Worm (Caenorhabditis elegans) whole organism, dauer: ENCODE measurements around the gene ZK1307.3.

Experiments
- unc-62 ChIP-seq: sonication (generic microtip); optimal IDR thresholded peaks from 2 replicates; lab custom pipeline; 2017; ENCODE audit warnings: missing biosample characterization, missing genetic modification reagents, missing genetic modification characterization

Gene ZK1307.3

ce11 chrII:9625930-9626329 lies 26.9 kb downstream of the ZK1307.3 start:
- TF ChIP-seq unc-62 (GFP tag; lab: Kevin White, UChicago) = no peak

ce11 chrII:9624110-9624695 lies 28.6 kb downstream of the ZK1307.3 start, which contains the start of the genes dnj-20 and ZK1307.8:
Gene dnj-20, minus strand, starts transcription at chrII:9624176.
Gene ZK1307.8, plus strand, starts transcription at chrII:9624613.
- TF ChIP-seq unc-62 (GFP tag; lab: Kevin White, UChicago) = no peak

DNA sequence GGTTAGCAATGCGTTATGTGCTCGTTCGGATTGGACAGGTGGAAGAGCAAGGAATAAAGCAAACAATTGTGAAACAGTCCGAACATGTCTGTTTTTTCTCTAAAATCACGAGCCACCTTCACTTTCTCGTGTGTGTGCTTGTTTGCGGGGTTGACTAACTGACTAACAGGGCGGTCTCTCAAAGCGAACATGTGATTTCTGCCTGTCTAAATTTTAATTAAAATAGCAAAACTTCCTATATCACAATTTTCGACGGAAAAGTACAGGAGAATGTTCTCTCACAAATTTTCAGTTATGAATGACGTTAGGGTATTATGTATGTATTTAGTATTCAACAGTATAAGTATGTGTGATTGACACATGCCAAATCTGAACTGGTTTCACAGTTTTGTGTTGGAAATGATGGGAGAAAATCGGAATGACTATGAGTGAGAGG lies 30.9 kb downstream of the ZK1307.3 start:
- TF ChIP-seq unc-62 (GFP tag; lab: Kevin White, UChicago) = no peak

DNA sequence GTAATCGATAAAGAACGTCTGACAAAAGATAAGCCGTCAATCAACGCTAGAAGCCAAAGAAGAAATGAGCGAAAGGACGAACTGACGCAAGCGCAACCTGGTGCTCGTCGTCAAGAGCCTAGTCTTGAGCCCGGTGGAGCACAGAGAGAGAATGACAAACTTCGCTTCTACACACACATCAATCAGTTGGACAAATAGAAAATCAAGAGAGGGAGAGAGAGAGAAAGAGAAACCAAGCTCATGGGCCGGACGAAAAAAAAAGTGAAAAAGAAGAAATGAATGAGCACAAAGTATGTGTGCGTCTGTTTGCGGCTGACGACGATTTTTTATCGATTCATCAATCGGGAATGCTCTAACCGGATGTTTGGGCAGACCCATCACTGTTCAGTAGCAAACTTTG lies 31.7 kb downstream of the ZK1307.3 start:
- no peak for TF ChIP-seq unc-62 (GFP tag; lab: Kevin White, UChicago)

DNA sequence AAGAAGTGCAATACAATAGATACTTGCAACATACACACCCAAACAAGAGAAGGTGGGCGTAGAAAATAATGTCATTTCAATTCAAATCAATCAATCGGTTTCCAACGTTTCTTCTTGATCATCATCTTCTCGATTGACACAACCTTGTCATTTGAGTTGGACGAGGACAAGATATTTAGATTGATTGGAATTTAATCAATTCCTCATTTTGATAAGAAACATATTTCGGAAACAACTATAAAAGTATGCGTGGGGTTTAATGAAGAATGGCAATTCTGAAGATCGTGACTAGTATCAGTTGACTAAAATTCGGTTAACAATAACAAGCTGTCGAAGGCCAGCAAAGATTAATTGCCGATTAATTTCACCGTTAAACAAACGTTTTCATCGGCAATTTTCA lies 32.2 kb downstream of the ZK1307.3 start:
- no peak for TF ChIP-seq unc-62 (GFP tag; lab: Kevin White, UChicago)

DNA sequence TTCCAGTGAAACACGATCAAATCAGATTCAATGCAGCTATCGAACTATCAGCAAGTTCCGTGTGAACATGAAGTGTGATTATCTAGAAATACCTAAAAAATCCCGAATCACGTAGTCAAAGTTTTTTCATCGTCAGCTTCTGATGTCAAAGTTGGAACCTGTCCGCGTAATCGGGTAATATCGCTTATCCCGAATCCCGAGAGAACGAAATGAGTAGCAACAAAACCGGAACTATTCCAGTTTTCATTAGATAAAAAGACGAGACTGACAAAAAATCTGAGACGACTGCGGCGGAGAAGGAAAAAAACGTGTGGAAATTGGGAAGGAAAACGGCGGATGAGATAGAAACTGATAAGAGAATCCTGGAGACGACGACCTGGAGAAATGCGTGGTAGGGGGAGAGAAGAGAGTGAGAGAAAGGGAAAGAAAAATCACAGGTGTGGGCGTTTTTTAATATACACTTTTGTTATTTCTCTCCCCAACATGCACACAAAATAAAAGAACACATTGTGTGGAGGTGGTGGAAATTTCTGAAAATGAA lies 32.8 kb downstream of the ZK1307.3 start:
- TF ChIP-seq unc-62 (GFP tag; lab: Kevin White, UChicago) = no peak

DNA sequence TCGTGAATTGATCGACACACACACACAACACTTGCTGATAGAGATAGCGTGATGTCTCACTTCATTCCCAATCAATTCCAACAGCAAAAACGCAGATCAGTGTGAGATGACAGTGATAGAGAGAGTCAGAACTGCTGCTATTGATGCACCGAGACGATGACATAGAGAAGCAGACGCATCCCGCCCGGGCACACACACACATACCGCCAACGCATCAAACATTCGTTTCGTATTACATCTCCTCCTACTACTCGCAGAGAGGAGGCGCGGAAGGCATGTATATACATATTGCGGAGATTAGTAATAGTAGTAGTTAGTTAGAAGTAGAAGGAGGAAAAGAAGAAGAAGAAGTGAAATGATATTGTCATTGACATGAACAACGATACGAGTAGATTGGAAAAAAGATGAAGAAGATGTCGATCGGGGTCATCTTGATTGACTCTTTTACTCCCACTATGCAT lies 33.4 kb downstream of the ZK1307.3 start:
- TF ChIP-seq unc-62 (GFP tag; lab: Kevin White, UChicago) = no peak

ce11 chrII:9618759-9619158 lies 34.1 kb downstream of the ZK1307.3 start:
- no peak for TF ChIP-seq unc-62 (GFP tag; lab: Kevin White, UChicago)

DNA sequence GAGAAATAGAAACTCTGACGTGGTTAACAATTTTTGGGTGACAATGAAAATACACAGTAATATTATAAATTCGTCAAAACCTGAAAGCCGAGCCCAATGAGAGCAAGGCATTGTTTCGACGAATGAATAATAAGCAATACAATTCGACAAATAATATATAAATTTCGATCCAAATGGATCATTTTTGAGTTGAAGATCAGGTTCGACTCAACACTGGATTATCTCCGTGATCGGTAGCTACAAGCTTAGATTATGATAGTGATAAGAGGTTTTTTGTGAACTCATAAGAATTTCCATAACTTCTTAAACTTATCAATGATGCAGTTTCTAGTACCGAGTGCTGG lies 34.9 kb downstream of the ZK1307.3 start:
- no peak for TF ChIP-seq unc-62 (GFP tag; lab: Kevin White, UChicago)

ce11 chrII:9617039-9617901 lies 35.5 kb downstream of the ZK1307.3 start, which contains the start of gene hal-3:
Gene hal-3, minus strand, starts transcription at chrII:9617125.
- no peak for TF ChIP-seq unc-62 (GFP tag; lab: Kevin White, UChicago)

- TF ChIP-seq unc-62 (GFP tag; lab: Kevin White, UChicago) = no peak
Observed at ce11 chrII:9614728-9615127, 38.1 kb downstream of the ZK1307.3 start, which contains the start of gene hlh-6. Gene hlh-6, minus strand, starts transcription at chrII:9614828.

- TF ChIP-seq unc-62 (GFP tag; lab: Kevin White, UChicago) = no peak
Observed at ce11 chrII:9611347-9611923, 41.4 kb downstream of the ZK1307.3 start, which contains the start of the genes T15H9.5 and T15H9.4. Gene T15H9.5, minus strand, starts transcription at chrII:9611447. Gene T15H9.4, plus strand, starts transcription at chrII:9611873.

ce11 chrII:9609296-9609695 lies 43.5 kb downstream of the ZK1307.3 start, which contains the start of gene pap-2:
Gene pap-2, minus strand, starts transcription at chrII:9609396.
- no peak for TF ChIP-seq unc-62 (GFP tag; lab: Kevin White, UChicago)

DNA sequence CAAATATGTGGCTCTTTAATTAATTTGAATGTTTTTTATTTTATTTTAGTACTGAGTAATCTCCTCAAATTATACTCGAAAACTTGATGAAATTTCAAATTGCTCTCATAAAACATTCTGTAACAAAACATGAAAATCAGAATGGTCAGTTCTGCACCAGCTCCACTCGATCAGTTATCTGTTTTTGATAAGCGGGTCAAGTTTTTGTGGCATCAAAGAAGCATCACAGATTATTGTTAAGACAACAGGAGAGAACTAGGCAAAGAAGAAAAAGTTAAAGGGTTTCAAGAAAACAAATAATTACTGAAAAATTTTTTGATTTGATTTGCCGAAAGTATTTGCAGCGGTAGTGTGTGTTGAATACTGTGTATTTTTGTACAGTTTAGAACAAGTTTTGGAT lies 45.7 kb downstream of the ZK1307.3 start:
- TF ChIP-seq unc-62 (GFP tag; lab: Kevin White, UChicago) = no peak

DNA sequence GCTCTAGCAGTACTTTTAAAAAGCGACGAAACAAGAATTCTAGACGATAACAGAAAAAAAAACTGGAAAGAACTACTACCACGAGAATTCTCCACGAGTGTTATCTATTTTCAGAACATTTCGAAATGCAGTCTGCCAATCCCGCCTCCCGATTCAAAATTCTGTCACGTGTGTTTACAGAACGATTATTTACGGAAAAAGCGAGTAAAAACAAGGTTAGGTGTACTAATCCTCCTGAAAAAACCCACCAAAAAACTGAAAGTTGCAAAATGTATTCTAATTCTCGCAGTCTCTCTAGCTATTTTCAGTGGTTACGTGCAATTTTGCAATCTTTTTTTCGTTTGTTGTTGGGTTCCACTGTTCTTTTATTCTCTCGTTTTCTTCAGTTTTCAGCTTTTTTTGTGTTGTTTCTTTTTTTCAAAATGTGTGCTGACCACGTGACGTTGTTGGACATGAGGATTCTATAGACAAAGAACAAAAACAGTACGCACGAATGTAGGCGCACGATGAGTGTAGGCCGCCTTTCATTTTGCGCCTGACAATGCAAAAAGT lies 46.3 kb downstream of the ZK1307.3 start:
- TF ChIP-seq unc-62 (GFP tag; lab: Kevin White, UChicago) = no peak
